Fruit fly (Drosophila melanogaster): ENCODE measurements around the gene ScpX.

- TF ChIP-seq fd85E (GFP tag; optimal IDR thresholded peaks at IDR 0.05) (no peak), CG11294 (GFP tag; IDR thresholded peaks at IDR 0.05) (no peak), CG3919 (GFP tag; optimal IDR thresholded peaks at IDR 0.05) (no peak), CG6792 (GFP tag; optimal IDR thresholded peaks at IDR 0.05) (no peak), Hr4 (GFP tag; optimal IDR thresholded peaks at IDR 0.05) (no peak), CG6276 (GFP tag; optimal IDR thresholded peaks at IDR 0.05) (no peak)
Observed at dm6 chr2L:18864981-18865380, 34.0 kb downstream of the ScpX start.

All from whole organism, prepupa.